Fruit fly (Drosophila melanogaster): ENCODE measurements around the gene Papst2.
A peak's percentile ranks its signal among the peaks of the same experiment; 100 is the strongest.

The Papst2 gene

DNA sequence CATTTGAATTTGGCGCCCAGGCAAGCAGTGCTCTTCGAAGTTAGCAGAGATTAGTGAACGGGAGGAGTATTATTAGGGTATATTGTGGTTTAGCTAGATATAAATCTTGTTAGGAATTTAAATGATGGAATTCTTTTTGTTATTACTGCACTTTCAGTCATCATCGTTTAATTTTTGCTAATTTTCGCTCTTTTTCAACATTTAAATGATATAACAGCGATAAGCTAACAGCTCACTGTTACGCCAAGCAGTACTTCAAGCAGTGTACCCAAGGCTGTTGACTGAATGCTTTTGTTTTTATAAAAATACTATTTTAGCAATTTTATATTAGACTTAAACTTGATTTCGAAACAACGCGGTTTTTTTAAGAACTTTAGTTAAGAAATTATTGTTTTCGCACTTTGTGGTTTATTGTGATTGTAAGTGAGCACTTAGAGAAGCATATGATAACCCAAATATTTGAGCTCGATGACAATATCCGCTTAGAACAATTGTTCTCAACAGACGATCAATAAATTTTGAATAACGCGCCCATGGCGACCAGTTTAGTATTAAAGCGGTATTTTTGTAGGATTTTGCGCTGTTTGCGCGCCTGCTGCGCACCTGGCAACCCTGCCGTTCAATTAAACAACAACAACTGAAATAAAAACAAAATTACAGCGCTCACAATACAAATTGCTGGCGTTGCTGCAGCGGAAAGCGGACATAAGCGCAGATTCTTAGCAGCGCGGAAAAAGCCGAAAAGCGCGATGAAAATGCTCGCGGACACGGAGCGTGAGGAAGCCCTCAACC, 8.3 kb downstream of the Papst2 start (continued):
- TF ChIP-seq cwo (GFP tag; optimal IDR thresholded peaks at IDR 0.05) (no peak), ara (GFP tag; IDR thresholded peaks at IDR 0.05) (no peak), CG6654 (GFP tag; optimal IDR thresholded peaks at IDR 0.05) (no peak), kay (GFP tag; optimal IDR thresholded peaks at IDR 0.05) (no peak), ro (GFP tag; IDR thresholded peaks at IDR 0.05) (no peak), her (GFP tag; optimal IDR thresholded peaks at IDR 0.05) (no peak), sc (optimal IDR thresholded peaks at IDR 0.05) (no peak), sc (GFP tag; optimal IDR thresholded peaks at IDR 0.05) (no peak), CG12299 (tag; optimal IDR thresholded peaks at IDR 0.05) (no peak), ato (GFP tag; IDR thresholded peaks at IDR 0.05; ENCODE audit: partially characterized antibody) (no peak), CG7357 (GFP tag; IDR thresholded peaks at IDR 0.05) (no peak), CG15011 (GFP tag; optimal IDR thresholded peaks at IDR 0.05) (no peak), Blimp-1 (GFP tag; optimal IDR thresholded peaks at IDR 0.05) (no peak), peb (GFP tag; IDR thresholded peaks at IDR 0.05) (no peak), MBD-R2 (GFP tag; IDR thresholded peaks at IDR 0.05) (peak; percentile 58; the same call in 1 of the 2 replicates), tx (GFP tag; optimal IDR thresholded peaks at IDR 0.05) (no peak), CG17186 (GFP tag; optimal IDR thresholded peaks at IDR 0.05) (peak; percentile 97), Hsf (GFP tag; optimal IDR thresholded peaks at IDR 0.05) (no peak), dmrt11E (tag; optimal IDR thresholded peaks at IDR 0.05) (no peak), CG10979 (tag; optimal IDR thresholded peaks at IDR 0.05) (no peak), CG11560 (tag; IDR thresholded peaks at IDR 0.05) (no peak), CG4282 (GFP tag; optimal IDR thresholded peaks at IDR 0.05) (no peak), wdn (GFP tag; IDR thresholded peaks at IDR 0.05) (no peak), shn (GFP tag; optimal IDR thresholded peaks at IDR 0.05) (no peak), prd (optimal IDR thresholded peaks at IDR 0.05) (no peak), prd (GFP tag; IDR thresholded peaks at IDR 0.05) (no peak), CG31441 (GFP tag; IDR thresholded peaks at IDR 0.05) (no peak), Eip74EF (GFP tag; optimal IDR thresholded peaks at IDR 0.05) (peak in 1 of 2 experiments; percentile 80), CG10565 (GFP tag; optimal IDR thresholded peaks at IDR 0.05) (no peak), Xrp1 (GFP tag; IDR thresholded peaks at IDR 0.05) (no peak), CG1233 (GFP tag; optimal IDR thresholded peaks at IDR 0.05) (no peak), klu (GFP tag; IDR thresholded peaks at IDR 0.05) (no peak), oc (tag; optimal IDR thresholded peaks at IDR 0.05) (no peak), Aef1 (GFP tag; IDR thresholded peaks at IDR 0.05) (peak; percentile 87), eve (GFP tag; optimal IDR thresholded peaks at IDR 0.05) (no peak), Atf3 (GFP tag; optimal IDR thresholded peaks at IDR 0.05) (no peak), NFAT (GFP tag; IDR thresholded peaks at IDR 0.05) (no peak), nom (GFP tag; optimal IDR thresholded peaks at IDR 0.05) (no peak), Asciz (GFP tag; optimal IDR thresholded peaks at IDR 0.05) (no peak), CG14710 (tag; optimal IDR thresholded peaks at IDR 0.05) (no peak), Med (GFP tag) (peak; percentile 49), bsh (GFP tag; optimal IDR thresholded peaks at IDR 0.05) (peak in 1 of 2 experiments; percentile 10), CG1647 (GFP tag; optimal IDR thresholded peaks at IDR 0.05) (no peak), CG4404 (GFP tag; IDR thresholded peaks at IDR 0.05) (no peak), slou (GFP tag; optimal IDR thresholded peaks at IDR 0.05) (no peak), CG43689 (GFP tag; IDR thresholded peaks at IDR 0.05) (no peak), CG2129 (GFP tag; IDR thresholded peaks at IDR 0.05; ENCODE audit: partially characterized antibody) (no peak), CG14014 (GFP tag; IDR thresholded peaks at IDR 0.05) (no peak), Dek (tag; optimal IDR thresholded peaks at IDR 0.05) (no peak), Myb (GFP tag; optimal IDR thresholded peaks at IDR 0.05) (no peak), CG2116 (GFP tag; optimal IDR thresholded peaks at IDR 0.05) (no peak)

Data from whole organism, embryonic.